Fruit fly (Drosophila melanogaster): ENCODE data around the gene CG9330.

DNA sequence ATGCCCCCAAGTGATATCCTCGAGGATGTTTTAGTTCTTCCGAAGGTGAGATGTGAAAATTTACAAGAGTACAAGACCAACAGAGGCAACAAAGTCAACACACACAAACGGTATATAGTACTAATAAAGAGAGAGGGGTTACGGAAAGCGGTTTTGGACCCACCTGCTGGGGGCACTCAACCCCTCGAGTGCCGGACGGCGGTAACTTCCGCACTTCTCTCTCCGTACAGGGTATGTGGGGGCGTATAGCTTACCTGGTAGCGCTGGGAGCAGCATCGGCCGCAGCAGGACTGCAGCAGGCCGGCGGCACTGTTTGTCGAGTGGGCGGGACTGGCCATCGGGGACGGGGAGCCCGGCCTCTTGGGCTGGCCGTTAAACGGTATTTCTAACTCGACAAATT is 16.6 kb upstream of the CG9330 start:
- TF ChIP-seq Hr78 (GFP tag; optimal IDR thresholded peaks at IDR 0.05) (no peak), ey (GFP tag; optimal IDR thresholded peaks at IDR 0.05) (no peak), OdsH (GFP tag; optimal IDR thresholded peaks at IDR 0.05) (no peak), sage (GFP tag; optimal IDR thresholded peaks at IDR 0.05) (no peak), lola (GFP tag; optimal IDR thresholded peaks at IDR 0.05) (no peak), br (GFP tag; optimal IDR thresholded peaks at IDR 0.05) (no peak), CG9705 (GFP tag; optimal IDR thresholded peaks at IDR 0.05) (no peak), Sp1 (GFP tag; optimal IDR thresholded peaks at IDR 0.05) (no peak), h (GFP tag; optimal IDR thresholded peaks at IDR 0.05) (no peak), Myc (optimal IDR thresholded peaks at IDR 0.05) (no peak), Dfd (GFP tag; optimal IDR thresholded peaks at IDR 0.05) (no peak), woc (GFP tag; optimal IDR thresholded peaks at IDR 0.05) (no peak)

All from whole organism, wandering third instar larva.